Worm (Caenorhabditis elegans) whole organism, mixed stage, embryonic: ENCODE data around the gene sri-31.

Source experiments
- M03D4.4 ChIP-seq: sonication (generic microtip); optimal IDR thresholded peaks from 2 replicates; lab custom pipeline; 2017; ENCODE audit warnings: mild to moderate bottlenecking, missing genetic modification characterization, missing compliant biosample characterization
- bed-3 ChIP-seq: fragments of 200-800 bp; sonication (Bioruptor generic); optimal IDR thresholded peaks from 3 replicates; lab custom pipeline; 2018; ENCODE audit warnings: mild to moderate bottlenecking, missing genetic modification characterization, moderate library complexity, missing compliant biosample characterization
- blmp-1 ChIP-seq: fragments of 150-350 bp; optimal IDR thresholded peaks from 2 replicates; lab custom pipeline; 2014; ENCODE audit warnings: missing biosample characterization, missing genetic modification characterization
- ceh-39 ChIP-seq: fragments of 150-350 bp; optimal IDR thresholded peaks from 2 replicates; lab custom pipeline; 2014; ENCODE audit warnings: missing biosample characterization, missing genetic modification characterization
- ceh-43 ChIP-seq: fragments of 200-800 bp; sonication (Bioruptor generic); optimal IDR thresholded peaks from 2 replicates; lab custom pipeline; 2018; ENCODE audit warnings: mild to moderate bottlenecking, missing genetic modification characterization, moderate library complexity, missing compliant biosample characterization
- ceh-83 ChIP-seq: fragments of 200-800 bp; sonication (Bioruptor generic); optimal IDR thresholded peaks from 2 replicates; lab custom pipeline; 2018; ENCODE audit warnings: mild to moderate bottlenecking, missing genetic modification characterization, missing compliant biosample characterization
- ces-1 ChIP-seq: fragments of 150-350 bp; optimal IDR thresholded peaks from 2 replicates; lab custom pipeline; 2014; ENCODE audit warnings: missing biosample characterization, missing genetic modification reagents, missing genetic modification characterization
- cnd-1 ChIP-seq: fragments of 200-800 bp; sonication (Bioruptor generic); optimal IDR thresholded peaks from 2 replicates; lab custom pipeline; 2018; ENCODE audit warnings: mild to moderate bottlenecking, missing genetic modification characterization, missing compliant biosample characterization
- drap-1 ChIP-seq: fragments of 200-800 bp; sonication (Bioruptor generic); optimal IDR thresholded peaks from 3 replicates; lab custom pipeline; 2018; ENCODE audit warnings: mild to moderate bottlenecking, missing genetic modification characterization, missing compliant biosample characterization
- elt-1 ChIP-seq: sonication (generic microtip); optimal IDR thresholded peaks from 2 replicates; lab custom pipeline; 2017; ENCODE audit warnings: missing genetic modification characterization, mild to moderate bottlenecking, missing compliant biosample characterization, antibody characterized with exemption, moderate library complexity, borderline replicate concordance; ENCODE audit not compliant: insufficient read depth
- elt-3 ChIP-seq: fragments of 150-350 bp; optimal IDR thresholded peaks from 2 replicates; lab custom pipeline; 2014; ENCODE audit warnings: missing biosample characterization, missing genetic modification characterization
- flh-1 ChIP-seq: fragments of 200-800 bp; sonication (Bioruptor generic); optimal IDR thresholded peaks from 2 replicates; lab custom pipeline; 2018; ENCODE audit warnings: mild to moderate bottlenecking, missing genetic modification characterization, moderate library complexity, missing compliant biosample characterization
- ham-2 ChIP-seq: fragments of 200-800 bp; sonication (Bioruptor generic); optimal IDR thresholded peaks from 2 replicates; lab custom pipeline; 2018; ENCODE audit warnings: mild to moderate bottlenecking, missing genetic modification characterization, missing compliant biosample characterization
- hlh-1 ChIP-seq: fragments of 150-350 bp; optimal IDR thresholded peaks from 2 replicates; lab custom pipeline; 2014; ENCODE audit warnings: missing biosample characterization, missing genetic modification reagents, missing genetic modification characterization
- lin-32 ChIP-seq: fragments of 200-800 bp; sonication (Bioruptor generic); optimal IDR thresholded peaks from 2 replicates; lab custom pipeline; 2018; ENCODE audit warnings: mild to moderate bottlenecking, missing genetic modification characterization, missing compliant biosample characterization
- lsy-2 ChIP-seq: fragments of 150-350 bp; optimal IDR thresholded peaks from 2 replicates; lab custom pipeline; 2014; ENCODE audit warnings: missing biosample characterization, missing genetic modification characterization
- mab-5 ChIP-seq: fragments of 150-350 bp; optimal IDR thresholded peaks from 2 replicates; lab custom pipeline; 2014; ENCODE audit warnings: missing biosample characterization, missing genetic modification characterization
- mls-2 ChIP-seq: sonication (generic microtip); optimal IDR thresholded peaks from 2 replicates; lab custom pipeline; 2016; ENCODE audit warnings: mild to moderate bottlenecking, missing genetic modification characterization, moderate library complexity, missing compliant biosample characterization
- nhr-2 ChIP-seq: fragments of 150-350 bp; optimal IDR thresholded peaks from 2 replicates; lab custom pipeline; 2014; ENCODE audit warnings: missing biosample characterization, missing genetic modification characterization
- nhr-237 ChIP-seq: fragments of 150-350 bp; optimal IDR thresholded peaks from 2 replicates; lab custom pipeline; 2014; ENCODE audit warnings: missing biosample characterization, missing genetic modification characterization
- nhr-28 ChIP-seq: fragments of 150-350 bp; optimal IDR thresholded peaks from 2 replicates; lab custom pipeline; 2014; ENCODE audit warnings: missing biosample characterization, missing genetic modification characterization
- nhr-76 ChIP-seq: sonication (generic microtip); optimal IDR thresholded peaks from 2 replicates; lab custom pipeline; 2017; ENCODE audit warnings: missing biosample characterization, missing genetic modification characterization
- pha-4 ChIP-seq: fragments of 150-350 bp; optimal IDR thresholded peaks from 2 replicates; lab custom pipeline; 2018; ENCODE audit warnings: missing biosample characterization, missing genetic modification reagents, missing genetic modification characterization
- sem-2 ChIP-seq: fragments of 200-800 bp; sonication (Bioruptor generic); optimal IDR thresholded peaks from 2 replicates; lab custom pipeline; 2018; ENCODE audit warnings: mild to moderate bottlenecking, missing genetic modification characterization, missing compliant biosample characterization
- snpc-4 ChIP-seq: fragments of 150-350 bp; optimal IDR thresholded peaks from 2 replicates; lab custom pipeline; 2014; ENCODE audit warnings: missing biosample characterization, missing genetic modification characterization
- sptf-1 ChIP-seq: sonication (generic microtip); optimal IDR thresholded peaks from 2 replicates; lab custom pipeline; 2017; ENCODE audit warnings: mild to moderate bottlenecking, missing genetic modification characterization, moderate library complexity, missing compliant biosample characterization
- tbx-8 ChIP-seq: fragments of 200-800 bp; sonication (Bioruptor generic); optimal IDR thresholded peaks from 2 replicates; lab custom pipeline; 2018; ENCODE audit warnings: mild to moderate bottlenecking, missing genetic modification characterization, moderate library complexity, missing compliant biosample characterization
- unc-120 ChIP-seq: sonication (generic microtip); optimal IDR thresholded peaks from 2 replicates; lab custom pipeline; 2017; ENCODE audit warnings: missing genetic modification characterization, missing compliant biosample characterization; ENCODE audit not compliant: poor library complexity, severe bottlenecking
- unc-39 ChIP-seq: fragments of 150-350 bp; optimal IDR thresholded peaks from 2 replicates; lab custom pipeline; 2014; ENCODE audit warnings: missing biosample characterization, missing genetic modification characterization
- unc-62 ChIP-seq: fragments of 150-350 bp; optimal IDR thresholded peaks from 2 replicates; lab custom pipeline; 2014; ENCODE audit warnings: missing biosample characterization, missing genetic modification reagents, missing genetic modification characterization
- zip-8 ChIP-seq: fragments of 150-350 bp; optimal IDR thresholded peaks from 2 replicates; lab custom pipeline; 2014; ENCODE audit warnings: missing biosample characterization, missing genetic modification characterization
- ztf-11 ChIP-seq: fragments of 150-350 bp; optimal IDR thresholded peaks from 2 replicates; lab custom pipeline; 2014; ENCODE audit warnings: missing biosample characterization, missing genetic modification characterization

Gene sri-31

DNA sequence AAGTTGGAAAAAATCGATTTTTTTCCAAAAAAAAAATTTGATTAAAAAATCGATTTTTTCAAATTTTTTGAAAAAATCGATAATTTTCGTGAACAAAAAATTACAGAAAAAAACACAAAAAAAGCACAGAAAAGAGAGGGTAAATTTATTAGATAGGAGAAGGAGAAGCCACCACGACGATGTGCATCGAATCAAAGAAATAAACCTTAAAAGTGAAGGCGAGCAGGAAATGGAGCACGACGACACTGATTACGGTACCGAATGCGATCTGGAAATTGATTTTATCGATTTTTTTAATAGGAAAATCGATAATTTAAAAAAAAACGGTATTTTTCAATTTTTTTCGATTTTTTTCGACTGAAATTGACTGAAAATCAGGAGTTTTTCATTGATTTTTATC lies 14.3 kb downstream of the sri-31 start:
- no peak for TF ChIP-seq tbx-8 (GFP tag; lab: Kevin White, UChicago)
- TF ChIP-seq drap-1 = no peak
- no peak for TF ChIP-seq bed-3 (GFP tag; lab: Kevin White, UChicago)
- TF ChIP-seq pha-4 = no peak
- TF ChIP-seq hlh-1 (tag; lab: Kevin White, UChicago) = no peak
- TF ChIP-seq ceh-39 = no peak
- TF ChIP-seq mab-5 = no peak
- no peak for TF ChIP-seq ceh-83 (GFP tag; lab: Kevin White, UChicago)
- TF ChIP-seq elt-3 (tag; lab: Kevin White, UChicago) = no peak
- no peak for TF ChIP-seq nhr-76 (tag; lab: Kevin White, UChicago)
- no peak for TF ChIP-seq ceh-43 (GFP tag; lab: Kevin White, UChicago)
- no peak for TF ChIP-seq snpc-4 (tag; lab: Kevin White, UChicago)
- no peak for TF ChIP-seq M03D4.4 (tag; lab: Kevin White, UChicago)
- no peak for TF ChIP-seq cnd-1 (tag; lab: Kevin White, UChicago)

DNA sequence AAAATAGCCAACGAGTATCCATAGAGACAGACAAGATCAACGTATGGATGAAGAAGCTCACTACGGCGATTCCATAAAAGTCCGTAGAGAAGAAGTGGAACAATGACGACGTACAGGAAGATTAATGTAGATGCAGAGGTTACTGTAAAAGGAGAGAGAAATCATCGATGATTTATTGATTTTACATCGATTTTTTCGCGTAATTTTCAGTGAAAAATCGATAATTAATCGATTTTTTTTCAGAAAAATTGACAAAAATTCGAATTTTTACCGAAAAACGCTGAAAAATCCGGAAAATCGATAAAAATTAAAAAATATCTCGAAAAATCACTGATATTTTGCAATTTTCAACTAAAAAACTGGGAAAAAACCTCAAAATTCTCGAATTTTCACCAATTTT lies 15.6 kb downstream of the sri-31 start:
- TF ChIP-seq blmp-1 = no peak
- TF ChIP-seq sem-2 = no peak
- TF ChIP-seq ceh-43 (GFP tag; lab: Kevin White, UChicago) = no peak
- TF ChIP-seq mab-5 = no peak
- TF ChIP-seq pha-4 = no peak
- TF ChIP-seq hlh-1 (tag; lab: Kevin White, UChicago) = no peak
- no peak for TF ChIP-seq elt-1
- TF ChIP-seq ztf-11 = no peak
- TF ChIP-seq nhr-28 (tag; lab: Kevin White, UChicago) = no peak
- no peak for TF ChIP-seq unc-39 (tag; lab: Kevin White, UChicago)
- TF ChIP-seq sptf-1 = no peak
- TF ChIP-seq ces-1 (GFP tag; lab: Kevin White, UChicago) = no peak
- no peak for TF ChIP-seq ham-2 (GFP tag; lab: Kevin White, UChicago)
- TF ChIP-seq tbx-8 (GFP tag; lab: Kevin White, UChicago) = no peak
- no peak for TF ChIP-seq cnd-1 (tag; lab: Kevin White, UChicago)

DNA sequence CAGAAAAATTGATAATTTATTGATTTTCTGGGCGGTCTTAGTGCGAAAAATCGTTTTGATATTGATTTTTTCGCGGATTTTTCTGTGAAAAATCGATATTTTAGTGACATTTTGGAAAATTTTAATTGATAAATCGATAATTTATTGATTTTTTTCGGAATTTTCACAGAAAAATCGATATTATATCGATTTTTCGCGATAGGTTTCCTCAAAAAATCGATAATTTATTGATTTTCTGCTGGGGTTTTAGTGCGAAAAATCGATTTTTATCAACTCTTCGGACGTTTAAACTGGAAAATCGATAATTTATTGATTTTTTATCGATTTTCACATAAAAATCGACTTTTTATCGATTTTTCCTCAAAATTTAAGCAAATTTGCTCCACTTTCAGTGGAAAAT lies 16.6 kb downstream of the sri-31 start:
- TF ChIP-seq elt-1 = no peak
- TF ChIP-seq ceh-39 = no peak
- TF ChIP-seq pha-4 = no peak
- no peak for TF ChIP-seq unc-120 (tag; lab: Kevin White, UChicago)
- TF ChIP-seq nhr-2 (tag; lab: Kevin White, UChicago) = no peak
- no peak for TF ChIP-seq M03D4.4 (tag; lab: Kevin White, UChicago)
- TF ChIP-seq bed-3 (GFP tag; lab: Kevin White, UChicago) = no peak
- TF ChIP-seq sem-2 = no peak
- no peak for TF ChIP-seq nhr-237 (tag; lab: Kevin White, UChicago)
- no peak for TF ChIP-seq mab-5
- TF ChIP-seq lsy-2 (tag; lab: Kevin White, UChicago) = no peak
- no peak for TF ChIP-seq flh-1
- TF ChIP-seq ceh-83 (GFP tag; lab: Kevin White, UChicago) = no peak
- no peak for TF ChIP-seq ceh-43 (GFP tag; lab: Kevin White, UChicago)

DNA sequence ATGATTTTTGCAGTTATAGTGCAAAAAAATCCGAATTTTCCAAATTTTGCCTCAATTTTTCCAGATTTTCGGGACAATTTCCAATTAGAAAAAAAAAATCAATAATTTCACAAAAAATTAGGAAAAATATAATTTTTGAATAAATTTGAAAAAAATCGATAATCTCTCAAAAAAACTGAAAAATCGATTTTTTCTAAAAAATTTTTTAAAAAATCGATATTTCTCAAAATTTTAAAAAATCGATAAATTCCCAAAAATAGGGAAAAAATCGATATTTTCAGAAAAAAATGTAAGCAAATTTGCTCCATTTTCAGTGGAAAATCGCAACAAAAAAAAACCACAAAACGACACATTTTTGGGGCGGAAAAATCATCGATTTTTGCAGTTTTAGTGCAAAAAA lies 17.1 kb downstream of the sri-31 start:
- TF ChIP-seq M03D4.4 (tag; lab: Kevin White, UChicago) (no peak), unc-39 (tag; lab: Kevin White, UChicago) (no peak), unc-62 (GFP tag; lab: Kevin White, UChicago) (no peak), hlh-1 (tag; lab: Kevin White, UChicago) (no peak)

DNA sequence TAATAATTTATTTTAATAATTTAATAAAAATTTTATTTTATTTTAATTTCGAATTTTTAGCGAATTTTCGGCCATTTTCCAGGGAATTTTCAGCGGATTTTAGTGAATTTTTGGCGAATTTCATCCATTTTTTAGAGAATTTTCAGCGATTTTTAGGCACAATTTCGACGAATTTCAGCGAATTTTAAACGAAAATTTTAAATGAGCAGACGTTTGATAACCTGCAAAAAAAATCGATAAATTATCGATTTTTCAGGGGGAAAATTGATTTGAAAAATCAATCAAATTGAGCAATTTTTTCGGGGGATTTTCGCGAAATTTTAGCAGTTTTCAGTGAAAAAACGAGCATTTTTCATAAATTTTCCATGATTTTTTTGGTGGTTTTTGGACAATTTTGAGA lies 17.8 kb downstream of the sri-31 start:
- TF ChIP-seq hlh-1 (tag; lab: Kevin White, UChicago) (no peak), elt-3 (tag; lab: Kevin White, UChicago) (no peak), ceh-43 (GFP tag; lab: Kevin White, UChicago) (no peak), ham-2 (GFP tag; lab: Kevin White, UChicago) (no peak), M03D4.4 (tag; lab: Kevin White, UChicago) (no peak), mls-2 (tag; lab: Kevin White, UChicago) (no peak), lin-32 (no peak), nhr-76 (tag; lab: Kevin White, UChicago) (no peak), zip-8 (tag; lab: Kevin White, UChicago) (no peak), tbx-8 (GFP tag; lab: Kevin White, UChicago) (no peak), nhr-2 (tag; lab: Kevin White, UChicago) (no peak), ztf-11 (no peak), snpc-4 (tag; lab: Kevin White, UChicago) (no peak)
